Fruit fly (Drosophila melanogaster) S2 (cell line): Measurements from ENCODE around the gene Tango9.
"Not testable (repeated sequence)": the region's sequence is repeated elsewhere in the genome, so short reads cannot be mapped to it uniquely, and the experiment has no call there.

Experiments used
- CG8478 ChIP-seq: fragments of >200 bp; optimal IDR thresholded peaks from 2 replicates; lab custom pipeline; 2018
- CTCF ChIP-seq, 2 experiments: fragments of >200 bp; optimal IDR thresholded peaks; 2 replicates each; lab custom pipeline; 2018

Gene Tango9

dm6 chr3R:11956444-11956843, 18.3 kb downstream of the Tango9 start, which contains the start of gene Hsp70Aa:
Hsp70Aa (minus strand) TSS chr3R:11956544.
- TF ChIP-seq CTCF (optimal IDR thresholded peaks at IDR 0.05; lab: Kevin White, UChicago); CG8478 (lab: Kevin White, UChicago): not testable (repeated sequence)

DNA sequence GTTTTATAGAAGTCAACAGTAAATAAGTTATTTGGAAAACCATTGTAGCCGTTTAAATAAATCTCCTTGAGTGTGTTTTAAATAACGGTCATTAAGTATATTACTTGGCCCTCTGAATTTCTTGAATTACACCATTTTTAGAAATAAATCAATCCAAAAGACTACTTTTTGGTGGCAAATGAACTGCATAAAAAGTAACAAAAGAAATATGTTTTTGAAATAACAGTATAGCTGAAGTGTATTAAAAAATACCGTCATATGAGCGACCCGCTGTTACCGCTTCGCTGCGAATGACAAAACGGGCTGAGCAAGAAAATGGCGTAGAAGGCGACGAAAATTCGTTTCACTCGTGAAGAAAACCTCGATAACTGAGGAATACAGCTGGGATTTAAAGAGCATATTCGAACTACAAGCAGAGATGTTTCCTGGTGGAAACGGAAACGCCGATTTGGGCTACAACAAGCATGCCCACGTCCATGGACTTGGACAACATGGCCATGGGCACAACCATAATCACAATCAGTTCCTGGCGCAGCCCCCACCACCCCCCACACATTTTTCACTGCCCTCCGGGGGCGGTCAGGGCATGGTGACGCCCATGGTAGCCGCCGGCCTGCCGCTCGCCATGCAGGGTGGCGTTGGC, 25.2 kb downstream of the Tango9 start, which contains the start of gene CG31211:
Gene CG31211, plus strand, starts transcription at position 294 of the 643 bp plus-strand sequence.
- TF ChIP-seq CG8478 (lab: Kevin White, UChicago) (no peak), CTCF (optimal IDR thresholded peaks at IDR 0.05; lab: Kevin White, UChicago) (no peak)

DNA sequence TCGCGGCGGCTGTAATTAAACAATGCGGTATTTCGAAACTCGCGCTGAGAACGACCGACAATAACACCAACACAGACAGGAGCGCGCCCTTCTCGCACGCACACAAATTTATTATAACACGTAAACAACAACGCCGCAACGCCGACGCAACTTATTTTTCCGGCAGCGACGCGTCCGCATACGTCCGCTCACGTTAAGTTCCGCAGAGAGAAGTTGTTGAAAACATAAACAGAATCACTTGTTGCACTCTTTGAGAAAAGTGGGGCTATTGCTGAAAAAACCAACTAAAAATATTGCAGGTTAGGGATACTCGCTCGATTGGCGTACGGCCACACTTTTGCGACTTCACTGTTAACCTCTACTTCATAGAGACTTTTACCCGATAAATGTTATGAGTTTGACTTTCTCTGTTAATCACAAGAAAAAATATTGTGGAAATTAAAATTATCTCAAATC, 25.8 kb downstream of the Tango9 start, which contains the start of gene Cad87A:
Gene Cad87A, minus strand, starts transcription at position 227 of the 456 bp plus-strand sequence.
- TF ChIP-seq CG8478 (lab: Kevin White, UChicago) (no peak), CTCF (optimal IDR thresholded peaks at IDR 0.05; lab: Kevin White, UChicago) (no peak)

DNA sequence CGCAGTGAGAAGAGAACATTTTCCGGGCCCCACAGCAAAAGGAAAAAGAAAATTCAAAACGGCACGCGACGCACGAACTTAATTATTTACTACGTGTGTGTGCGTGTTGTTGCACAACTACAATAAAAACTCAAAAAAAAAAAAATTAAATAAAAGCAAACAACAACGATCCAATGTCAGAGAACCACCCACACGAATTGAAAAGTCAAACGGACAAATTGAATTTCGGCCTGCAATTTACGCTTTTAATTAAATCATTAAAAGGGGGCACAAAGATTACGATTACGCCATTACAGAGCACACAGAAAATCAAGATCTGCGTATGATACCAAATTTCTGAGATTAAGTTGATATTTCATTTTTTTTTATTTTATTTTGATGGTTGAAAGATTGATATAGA, 26.8 kb downstream of the Tango9 start:
- no peak for TF ChIP-seq CTCF (optimal IDR thresholded peaks at IDR 0.05; lab: Kevin White, UChicago)
- no peak for TF ChIP-seq CG8478 (lab: Kevin White, UChicago)

DNA sequence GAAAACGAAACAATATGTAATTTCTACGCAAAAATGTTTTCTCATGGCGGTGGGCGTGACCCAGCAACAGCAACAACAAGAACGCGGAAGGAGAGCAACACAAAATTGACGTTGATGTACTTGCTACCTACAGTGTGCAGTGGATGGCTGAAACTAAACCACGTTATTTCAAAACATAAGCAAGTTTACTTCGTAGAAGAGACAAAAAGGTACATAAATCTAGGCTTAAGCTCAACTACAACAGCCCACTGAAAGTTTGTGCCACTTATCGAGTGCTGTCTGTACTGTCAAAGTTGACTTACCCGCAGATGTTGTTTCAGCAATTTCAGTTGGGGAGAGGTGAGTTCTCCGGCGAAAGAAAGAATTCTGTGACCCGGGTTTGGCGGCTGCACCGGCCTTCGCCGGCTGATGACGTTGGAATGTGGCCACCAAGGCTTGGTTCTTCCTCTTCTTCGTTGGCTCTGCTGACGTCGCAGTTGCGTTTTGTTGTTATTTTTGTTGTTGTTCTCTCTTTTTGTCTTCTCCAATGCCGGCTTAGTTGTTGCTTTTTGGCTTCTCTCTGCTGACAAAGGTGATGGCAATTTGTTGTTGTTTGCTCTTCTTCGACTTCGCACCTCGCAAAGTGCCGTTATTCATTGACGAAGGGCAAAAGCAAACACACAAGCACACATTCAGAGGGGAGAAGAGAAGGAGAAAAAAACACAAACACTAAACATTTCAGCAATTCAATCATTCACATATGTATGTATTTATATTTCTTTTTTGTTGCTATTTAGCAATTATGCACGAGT, 27.4 kb downstream of the Tango9 start:
- no peak for TF ChIP-seq CTCF (optimal IDR thresholded peaks at IDR 0.05; lab: Kevin White, UChicago)
- no peak for TF ChIP-seq CG8478 (lab: Kevin White, UChicago)

- TF ChIP-seq CTCF (optimal IDR thresholded peaks at IDR 0.05; lab: Kevin White, UChicago) = no peak
- TF ChIP-seq CG8478 (lab: Kevin White, UChicago) = no peak
These were observed 29.0 kb downstream of the Tango9 start for dm6 chr3R:11945450-11946317.

dm6 chr3R:11941116-11941515, 33.6 kb downstream of the Tango9 start:
- TF ChIP-seq CG8478 (lab: Kevin White, UChicago) = no peak
- no peak for TF ChIP-seq CTCF (optimal IDR thresholded peaks at IDR 0.05; lab: Kevin White, UChicago)

- TF ChIP-seq CG8478 (lab: Kevin White, UChicago) = no peak
- TF ChIP-seq CTCF (optimal IDR thresholded peaks at IDR 0.05; lab: Kevin White, UChicago) = no peak
These were observed 37.1 kb downstream of the Tango9 start for dm6 chr3R:11937427-11938114.

DNA sequence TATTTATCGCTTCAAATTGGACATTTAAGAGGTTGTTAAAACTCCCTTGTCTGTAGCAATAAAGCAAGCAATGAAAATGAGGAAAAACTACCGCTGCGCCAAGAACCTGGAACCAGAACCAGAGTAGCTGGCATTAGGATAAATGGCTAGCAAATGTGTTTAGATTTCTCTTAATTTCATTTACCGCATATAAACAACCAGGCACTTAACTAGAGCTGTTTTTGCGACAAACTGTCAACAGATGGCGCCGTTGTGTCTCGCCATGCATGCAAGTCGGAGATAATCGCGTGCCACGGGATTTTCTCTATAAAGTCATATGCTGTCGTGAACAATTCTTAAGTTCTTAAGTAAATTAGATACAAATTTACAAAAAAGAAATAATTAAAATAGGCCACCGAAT, 40.8 kb downstream of the Tango9 start:
- TF ChIP-seq CTCF (optimal IDR thresholded peaks at IDR 0.05; lab: Kevin White, UChicago) (peak; percentile 52 to 55), CG8478 (lab: Kevin White, UChicago) (no peak)

- TF ChIP-seq CG8478 (lab: Kevin White, UChicago) (no peak), CTCF (optimal IDR thresholded peaks at IDR 0.05; lab: Kevin White, UChicago) (no peak)
These were observed 43.7 kb downstream of the Tango9 start, which contains the start of gene CG14731 for dm6 chr3R:11930962-11931361. CG14731 (plus strand) TSS chr3R:11931262.
